Worm (Caenorhabditis elegans) whole organism, L4 larva: ENCODE data around the gene F13B12.6.

Source experiments
- F37D6.2 ChIP-seq: sonication (generic microtip); optimal IDR thresholded peaks from 2 replicates; lab custom pipeline; 2016; ENCODE audit warnings: mild to moderate bottlenecking, missing genetic modification characterization, missing compliant biosample characterization
- F49E8.2 ChIP-seq: sonication (generic microtip); optimal IDR thresholded peaks from 2 replicates; lab custom pipeline; 2016; ENCODE audit warnings: missing compliant biosample characterization, mild to moderate bottlenecking, missing genetic modification characterization, borderline replicate concordance
- T26A8.4 ChIP-seq: fragments of 200-800 bp; sonication (Bioruptor generic); IDR thresholded peaks from 2 replicates; pipeline ENCODE4 v1.3.6; 2022; ENCODE audit warnings: missing genetic modification characterization, missing compliant biosample characterization
- Y48G9A.11 ChIP-seq: fragments of 200-800 bp; sonication (Bioruptor generic); IDR thresholded peaks from 2 replicates; pipeline ENCODE4 v1.3.6; 2022; ENCODE audit warnings: missing genetic modification reagents, missing genetic modification characterization, missing compliant biosample characterization
- Y5F2A.4 ChIP-seq: fragments of 200-800 bp; sonication (Bioruptor generic); optimal IDR thresholded peaks from 2 replicates; lab custom pipeline; 2018; ENCODE audit warnings: mild to moderate bottlenecking, missing genetic modification characterization, missing compliant biosample characterization
- ZK337.2 ChIP-seq: fragments of 200-800 bp; sonication (Bioruptor generic); IDR thresholded peaks from 2 replicates; pipeline ENCODE4 v1.3.6; 2022; ENCODE audit warnings: missing genetic modification reagents, missing genetic modification characterization, missing compliant biosample characterization
- ama-1 ChIP-seq: fragments of 150-350 bp; optimal IDR thresholded peaks from 2 replicates; lab custom pipeline; 2014; ENCODE audit warnings: inconsistent platforms, mixed read lengths
- attf-4 ChIP-seq: sonication (generic microtip); optimal IDR thresholded peaks from 3 replicates; lab custom pipeline; 2017; ENCODE audit warnings: missing biosample characterization, missing genetic modification characterization
- ceh-32 ChIP-seq: sonication (generic microtip); optimal IDR thresholded peaks from 2 replicates; lab custom pipeline; 2016; ENCODE audit warnings: mild to moderate bottlenecking, missing genetic modification characterization, missing compliant biosample characterization; ENCODE audit not compliant: poor library complexity
- ctbp-1 ChIP-seq: fragments of 200-800 bp; sonication (Bioruptor generic); IDR thresholded peaks from 2 replicates; pipeline ENCODE4 v1.3.6; 2022; ENCODE audit warnings: missing genetic modification reagents, missing genetic modification characterization, missing compliant biosample characterization
- daf-12 ChIP-seq: fragments of 150-350 bp; optimal IDR thresholded peaks from 2 replicates; lab custom pipeline; 2014; ENCODE audit warnings: missing biosample characterization, missing genetic modification reagents, missing genetic modification characterization
- daf-16 ChIP-seq, 3 experiments: sonication (generic microtip); optimal IDR thresholded peaks; 2 replicates each; lab custom pipeline; 2016 to 2017; ENCODE audit warnings: missing genetic modification characterization in 3 of 3, missing genetic modification reagents in 3 of 3, mild to moderate bottlenecking in 2 of 3, missing compliant biosample characterization in 2 of 3, missing biosample characterization in 1 of 3, moderate library complexity in 1 of 3
- dpl-1 ChIP-seq: fragments of 150-350 bp; optimal IDR thresholded peaks from 2 replicates; lab custom pipeline; 2014; ENCODE audit warnings: missing biosample characterization, missing genetic modification reagents, missing genetic modification characterization
- dve-1 ChIP-seq: sonication (generic microtip); optimal IDR thresholded peaks from 2 replicates; lab custom pipeline; 2017; ENCODE audit warnings: antibody characterized with exemption, mild to moderate bottlenecking, missing genetic modification characterization, missing compliant biosample characterization; ENCODE audit not compliant: insufficient read depth
- egl-27 ChIP-seq: sonication (generic microtip); optimal IDR thresholded peaks from 3 replicates; lab custom pipeline; 2017; ENCODE audit warnings: missing biosample characterization, missing genetic modification reagents, missing genetic modification characterization
- fkh-10 ChIP-seq: fragments of 150-350 bp; optimal IDR thresholded peaks from 2 replicates; lab custom pipeline; 2014; ENCODE audit warnings: missing biosample characterization, missing genetic modification reagents, missing genetic modification characterization
- fos-1 ChIP-seq: fragments of 150-350 bp; optimal IDR thresholded peaks from 2 replicates; lab custom pipeline; 2014; ENCODE audit warnings: missing biosample characterization, missing genetic modification characterization
- gei-8 ChIP-seq: fragments of 200-800 bp; sonication (Bioruptor generic); optimal IDR thresholded peaks from 2 replicates; lab custom pipeline; 2018; ENCODE audit warnings: mild to moderate bottlenecking, missing genetic modification characterization, missing compliant biosample characterization
- hmg-1.1 ChIP-seq: fragments of 200-800 bp; sonication (Bioruptor generic); IDR thresholded peaks from 2 replicates; pipeline ENCODE4 v1.3.6; 2022; ENCODE audit warnings: missing genetic modification reagents, missing genetic modification characterization, missing compliant biosample characterization
- jun-1 ChIP-seq: fragments of 150-350 bp; optimal IDR thresholded peaks from 2 replicates; lab custom pipeline; 2014; ENCODE audit warnings: missing biosample characterization, missing genetic modification reagents, missing genetic modification characterization
- lin-29 ChIP-seq: fragments of 200-800 bp; sonication (Bioruptor generic); IDR thresholded peaks from 2 replicates; pipeline ENCODE4 v1.3.6; 2022; ENCODE audit warnings: missing genetic modification reagents, missing genetic modification characterization, missing compliant biosample characterization
- lin-38 ChIP-seq: fragments of 200-800 bp; sonication (Bioruptor generic); IDR thresholded peaks from 2 replicates; pipeline ENCODE4 v1.3.6; 2022; ENCODE audit warnings: missing genetic modification reagents, missing genetic modification characterization, missing compliant biosample characterization
- lin-39 ChIP-seq: fragments of 150-350 bp; optimal IDR thresholded peaks from 2 replicates; lab custom pipeline; 2014; ENCODE audit warnings: missing biosample characterization, missing genetic modification reagents, missing genetic modification characterization
- lsy-2 ChIP-seq, 2 experiments: fragments of 150-350 bp in 1 of 2; sonication (generic microtip) in 1 of 2; optimal IDR thresholded peaks; 2 replicates each; lab custom pipeline; 2014 to 2017; ENCODE audit warnings: missing biosample characterization in 2 of 2, missing genetic modification characterization in 2 of 2
- madf-5 ChIP-seq, 2 experiments: fragments of 200-800 bp; sonication (Bioruptor generic); IDR thresholded peaks; 2 replicates each; pipeline ENCODE4 v1.3.6; 2022; ENCODE audit warnings: missing compliant biosample characterization in 2 of 2, missing genetic modification characterization in 2 of 2
- mdl-1 ChIP-seq, 2 experiments: fragments of 150-350 bp in 1 of 2; sonication (generic microtip) in 1 of 2; optimal IDR thresholded peaks; 2 replicates each; lab custom pipeline; 2014 to 2017; ENCODE audit warnings: missing biosample characterization in 2 of 2, missing genetic modification characterization in 2 of 2
- mep-1 ChIP-seq: fragments of 150-350 bp; sonication (generic microtip); optimal IDR thresholded peaks from 3 replicates; lab custom pipeline; 2014; ENCODE audit warnings: missing biosample characterization, missing genetic modification characterization
- mes-2 ChIP-seq: sonication (generic microtip); optimal IDR thresholded peaks from 2 replicates; lab custom pipeline; 2016; ENCODE audit warnings: missing genotype, mild to moderate bottlenecking, missing genetic modification characterization, missing compliant biosample characterization; ENCODE audit not compliant: poor library complexity, severe bottlenecking
- mxl-3 ChIP-seq: fragments of 200-800 bp; sonication (Bioruptor generic); optimal IDR thresholded peaks from 2 replicates; lab custom pipeline; 2018; ENCODE audit warnings: mild to moderate bottlenecking, missing genetic modification characterization, missing compliant biosample characterization
- nhr-102 ChIP-seq: sonication (generic microtip); optimal IDR thresholded peaks from 2 replicates; lab custom pipeline; 2016; ENCODE audit warnings: mild to moderate bottlenecking, missing genetic modification characterization, moderate library complexity, missing compliant biosample characterization
- nhr-11 ChIP-seq: fragments of 150-350 bp; optimal IDR thresholded peaks from 2 replicates; lab custom pipeline; 2014; ENCODE audit warnings: missing biosample characterization, missing genetic modification characterization
- php-3 ChIP-seq: fragments of 200-800 bp; sonication (Bioruptor generic); IDR thresholded peaks from 2 replicates; pipeline ENCODE4 v1.3.6; 2022; ENCODE audit warnings: missing genetic modification reagents, missing genetic modification characterization, missing compliant biosample characterization
- pqm-1 ChIP-seq: sonication (generic microtip); optimal IDR thresholded peaks from 2 replicates; lab custom pipeline; 2017; ENCODE audit warnings: missing biosample characterization, missing genetic modification characterization
- sdz-12 ChIP-seq: fragments of 200-800 bp; sonication (Bioruptor generic); optimal IDR thresholded peaks from 2 replicates; lab custom pipeline; 2018; ENCODE audit warnings: mild to moderate bottlenecking, missing genetic modification characterization, missing compliant biosample characterization
- snpc-1.2 ChIP-seq: fragments of 200-800 bp; sonication (Bioruptor generic); IDR thresholded peaks from 2 replicates; pipeline ENCODE4 v1.3.6; 2022; ENCODE audit warnings: missing genetic modification reagents, missing genetic modification characterization, missing compliant biosample characterization
- spr-1 ChIP-seq: sonication (generic microtip); optimal IDR thresholded peaks from 2 replicates; lab custom pipeline; 2016; ENCODE audit warnings: mild to moderate bottlenecking, missing genetic modification characterization, missing compliant biosample characterization
- spr-3 ChIP-seq: fragments of 200-800 bp; sonication (Bioruptor generic); optimal IDR thresholded peaks from 2 replicates; lab custom pipeline; 2018; ENCODE audit warnings: mild to moderate bottlenecking, missing genetic modification characterization, missing compliant biosample characterization
- unc-130 ChIP-seq: sonication (generic microtip); optimal IDR thresholded peaks from 2 replicates; lab custom pipeline; 2016; ENCODE audit warnings: missing genetic modification reagents, missing genetic modification characterization, missing compliant biosample characterization
- unc-39 ChIP-seq: sonication (generic microtip); optimal IDR thresholded peaks from 2 replicates; lab custom pipeline; 2017; ENCODE audit warnings: missing biosample characterization, missing genetic modification characterization
- unc-62 ChIP-seq, 3 experiments: fragments of 150-350 bp in 1 of 3; sonication (generic microtip); optimal IDR thresholded peaks in 2 of 3; peaks in 1 of 3; 1 replicate in 1 of 3; 2 replicates in 2 of 3; lab custom pipeline; 2014 to 2017; ENCODE audit warnings: missing biosample characterization in 3 of 3, missing genetic modification characterization in 3 of 3, missing genetic modification reagents in 3 of 3, missing genotype in 1 of 3
- vab-7 ChIP-seq: fragments of 200-800 bp; sonication (Bioruptor generic); IDR thresholded peaks from 2 replicates; pipeline ENCODE4 v1.3.6; 2022; ENCODE audit warnings: missing genetic modification reagents, missing genetic modification characterization, missing compliant biosample characterization

Gene F13B12.6

ce11 chrIV:10373772-10374288 is 43.9 kb downstream of the F13B12.6 start, which contains the start of gene mpz-5 (continued):
- TF ChIP-seq madf-5 (GFP tag; IDR thresholded peaks at IDR 0.05; lab: Robert Waterston, UW): no peak
- TF ChIP-seq php-3: no peak
- no peak for TF ChIP-seq mxl-3 (GFP tag; lab: Kevin White, UChicago)
- TF ChIP-seq ZK337.2 (GFP tag; lab: Robert Waterston, UW): no peak
- TF ChIP-seq lin-39 (tag; lab: Kevin White, UChicago): no peak
- TF ChIP-seq F49E8.2 (tag; lab: Kevin White, UChicago): no peak
- no peak for TF ChIP-seq Y48G9A.11
- no peak for TF ChIP-seq jun-1
- TF ChIP-seq daf-12 (tag; lab: Kevin White, UChicago): no peak
- no peak for TF ChIP-seq pqm-1 (tag; lab: Kevin White, UChicago)
- peak; percentile 41 for TF ChIP-seq nhr-102
- TF ChIP-seq dpl-1 (GFP tag; lab: Kevin White, UChicago): peak; percentile 71
- TF ChIP-seq fkh-10: peak; percentile 30
- no peak for TF ChIP-seq unc-39 (tag; lab: Kevin White, UChicago)

ce11 chrIV:10368326-10368725 is 49.4 kb downstream of the F13B12.6 start, which contains the start of gene iars-1:
Gene iars-1, plus strand, starts transcription at chrIV:10368601.
- TF ChIP-seq mdl-1 (tag; optimal IDR thresholded peaks at IDR 0.05; lab: Kevin White, UChicago) (no peak), spr-1 (no peak), Y5F2A.4 (GFP tag; lab: Kevin White, UChicago) (no peak), sdz-12 (GFP tag; lab: Kevin White, UChicago) (no peak), unc-62 (GFP tag; optimal IDR thresholded peaks at IDR 0.05 in 1 of 2; lab: Kevin White, UChicago) (no peak), unc-62 (tag; optimal IDR thresholded peaks at IDR 0.05; lab: Kevin White, UChicago) (no peak), egl-27 (tag; lab: Kevin White, UChicago) (no peak), ama-1 (lab: Kevin White, UChicago) (no peak), nhr-11 (no peak), attf-4 (tag; lab: Kevin White, UChicago) (no peak), daf-16 (GFP tag; optimal IDR thresholded peaks at IDR 0.05; lab: Kevin White, UChicago) (no peak), daf-16 (tag; optimal IDR thresholded peaks at IDR 0.05; lab: Kevin White, UChicago) (no peak), fos-1 (tag; lab: Kevin White, UChicago) (no peak), ctbp-1 (GFP tag; lab: Robert Waterston, UW) (no peak), lin-29 (GFP tag; lab: Robert Waterston, UW) (no peak)

DNA sequence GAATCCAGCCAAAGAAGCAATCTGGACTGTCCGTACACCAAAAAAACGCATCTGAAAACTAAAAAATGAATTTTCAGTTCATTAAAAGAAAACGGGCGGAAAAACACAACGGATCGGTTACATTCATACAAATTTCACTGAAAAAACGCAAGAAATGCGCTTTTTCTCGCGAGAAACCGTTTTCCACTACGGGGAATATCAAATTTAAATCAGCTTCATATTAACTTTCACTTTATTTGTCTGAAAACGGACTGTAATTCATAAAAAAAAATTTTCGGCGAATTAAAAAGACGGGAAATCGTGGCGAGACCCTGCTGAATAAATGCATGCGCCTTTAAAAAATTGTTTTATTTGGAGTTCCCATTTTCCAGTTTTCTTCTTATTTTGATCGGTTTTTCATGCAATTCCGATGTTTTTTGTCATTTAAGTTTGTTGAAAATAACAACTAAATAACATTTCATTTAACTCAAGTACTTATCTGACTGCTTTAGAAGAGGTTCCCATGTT is 49.9 kb downstream of the F13B12.6 start, which contains the start of gene pges-2:
Gene pges-2, minus strand, starts transcription at position 51 of the 507 bp plus-strand sequence.
- TF ChIP-seq php-3 (no peak), spr-3 (no peak), F37D6.2 (tag; lab: Kevin White, UChicago) (no peak), snpc-1.2 (GFP tag; lab: Robert Waterston, UW) (no peak), unc-130 (GFP tag; lab: Kevin White, UChicago) (no peak), lin-29 (GFP tag; lab: Robert Waterston, UW) (no peak), lin-38 (no peak), lsy-2 (tag; optimal IDR thresholded peaks at IDR 0.05; lab: Kevin White, UChicago) (peak in 1 of 2 experiments; percentile 58), mes-2 (peak; percentile 22), vab-7 (GFP tag; lab: Robert Waterston, UW) (no peak), ceh-32 (tag; lab: Kevin White, UChicago) (no peak), hmg-1.1 (GFP tag; lab: Robert Waterston, UW) (no peak), gei-8 (GFP tag; lab: Kevin White, UChicago) (no peak), T26A8.4 (GFP tag; lab: Robert Waterston, UW) (no peak), dve-1 (tag; lab: Kevin White, UChicago) (peak; percentile 19), mep-1 (tag; lab: Kevin White, UChicago) (peak; percentile 22), dpl-1 (GFP tag; lab: Kevin White, UChicago) (peak; percentile 47)
